Fruit fly (Drosophila melanogaster) whole organism, embryonic: Measurements from ENCODE around the gene CG32074.

Experiments
- CG16779 ChIP-seq: fragments of 200-800 bp; sonication (Bioruptor generic); IDR thresholded peaks from 2 replicates; pipeline ENCODE4 v1.3.6; 2022; ENCODE audit warnings: missing biosample characterization, missing genetic modification characterization
- CG31441 ChIP-seq: fragments of 200-800 bp; sonication (Bioruptor generic); IDR thresholded peaks from 2 replicates; pipeline ENCODE4 v1.3.6; 2022; ENCODE audit warnings: missing biosample characterization, missing genetic modification characterization
- mam ChIP-seq: fragments of 200-800 bp; sonication (Bioruptor generic); optimal IDR thresholded peaks from 3 replicates; lab custom pipeline; 2016; ENCODE audit warnings: missing biosample characterization, missing genetic modification characterization

- TF ChIP-seq mam (GFP tag; lab: Kevin White, UChicago) (no peak), CG16779 (GFP tag; lab: Robert Waterston, UW) (no peak), CG31441 (GFP tag; lab: Robert Waterston, UW) (no peak)
Measured at dm6 chr3L:11102930-11103329, 29.2 kb downstream of the CG32074 start, which contains the start of gene Elo68alpha.
